Fruit fly (Drosophila melanogaster): Measurements from ENCODE around the gene CG4658.

Gene CG4658

DNA sequence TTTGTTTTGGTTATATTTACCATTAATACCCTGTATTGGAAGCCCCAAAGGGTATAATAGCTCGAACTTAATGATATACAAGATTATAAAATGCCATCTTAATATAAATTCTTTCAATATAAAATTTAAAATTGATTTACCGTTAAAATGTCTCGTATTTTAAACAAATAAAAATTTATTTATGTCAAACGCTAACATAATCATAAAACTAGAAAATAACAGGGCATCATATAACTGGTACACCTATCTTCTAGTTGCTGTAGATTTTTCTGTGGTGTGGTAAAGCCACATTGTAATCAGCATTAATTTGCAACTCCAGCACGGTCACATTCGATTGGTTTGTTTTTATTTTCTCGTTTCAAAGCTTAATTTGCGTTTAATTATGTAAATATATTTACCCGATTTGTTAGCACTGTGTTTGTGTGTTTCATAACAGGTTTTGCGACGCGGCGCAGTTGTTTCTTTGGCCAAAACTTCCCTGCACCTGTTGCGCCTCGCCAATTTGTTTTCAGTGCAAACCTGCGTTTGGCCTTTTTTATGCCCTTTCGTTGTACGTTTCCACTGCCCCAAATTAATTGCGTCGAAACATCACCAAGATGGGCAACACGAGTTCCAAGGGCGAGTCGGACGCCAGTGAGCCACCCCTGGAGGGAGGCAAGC is at the start of gene CG4658, which contains the start of gene CG5846:
CG4658 (plus strand) TSS at position 140 of the 660 bp plus-strand sequence.
CG5846 (minus strand) TSS at position 245 of the 660 bp plus-strand sequence.
- TF ChIP-seq CG6808 (GFP tag; optimal IDR thresholded peaks at IDR 0.05) (peak; percentile 74), Sox15 (GFP tag; optimal IDR thresholded peaks at IDR 0.05) (peak; percentile 86), ss (GFP tag; optimal IDR thresholded peaks at IDR 0.05) (peak in 1 of 2 experiments; percentile 78), Smox (GFP tag; optimal IDR thresholded peaks at IDR 0.05) (peak; percentile 93), CG32006 (GFP tag; optimal IDR thresholded peaks at IDR 0.05) (peak; percentile 90), CG34406 (GFP tag; optimal IDR thresholded peaks at IDR 0.05) (peak; percentile 95), Sox14 (GFP tag; optimal IDR thresholded peaks at IDR 0.05) (peak; percentile 93), CG11294 (GFP tag; IDR thresholded peaks at IDR 0.05) (peak; percentile 90), CG11762 (GFP tag; optimal IDR thresholded peaks at IDR 0.05; ENCODE audit: insufficient read depth) (peak; percentile 90), svp (GFP tag) (peak; percentile 95), Ets96B (tag; optimal IDR thresholded peaks at IDR 0.05) (peak; percentile 95), fkh (GFP tag; optimal IDR thresholded peaks at IDR 0.05) (peak; percentile 91), CG8632 (GFP tag; optimal IDR thresholded peaks at IDR 0.05) (peak; percentile 96), CG1621 (tag; optimal IDR thresholded peaks at IDR 0.05) (peak; percentile 82), Hr39 (GFP tag; optimal IDR thresholded peaks at IDR 0.05) (peak; percentile 90), eg (GFP tag; IDR thresholded peaks at IDR 0.05) (peak; percentile 96), CG6163 (GFP tag; IDR thresholded peaks at IDR 0.05) (peak; percentile 92), CG7368 (GFP tag; optimal IDR thresholded peaks at IDR 0.05) (peak; percentile 90), cyc (GFP tag; optimal IDR thresholded peaks at IDR 0.05) (peak; percentile 92), Eip78C (GFP tag) (peak; percentile 98), CG6854 (GFP tag; optimal IDR thresholded peaks at IDR 0.05) (peak; percentile 40), Hr4 (GFP tag; optimal IDR thresholded peaks at IDR 0.05) (peak; percentile 91), CG11902 (GFP tag; optimal IDR thresholded peaks at IDR 0.05) (peak; percentile 84), CG3919 (GFP tag; optimal IDR thresholded peaks at IDR 0.05) (peak; percentile 94), CG3032 (tag; optimal IDR thresholded peaks at IDR 0.05) (peak; percentile 92), spab (GFP tag; optimal IDR thresholded peaks at IDR 0.05) (no peak), Met (GFP tag; optimal IDR thresholded peaks at IDR 0.05) (peak; percentile 96), CG15336 (GFP tag; IDR thresholded peaks at IDR 0.05) (peak; percentile 95), CG10669 (GFP tag; optimal IDR thresholded peaks at IDR 0.05) (peak; percentile 90), CG31627 (GFP tag; optimal IDR thresholded peaks at IDR 0.05) (peak; percentile 93), fd59A (GFP tag; optimal IDR thresholded peaks at IDR 0.05) (peak; percentile 74), Eip93F (GFP tag; optimal IDR thresholded peaks at IDR 0.05) (no peak), lz (GFP tag; optimal IDR thresholded peaks at IDR 0.05) (peak; percentile 93), Lpt (GFP tag; optimal IDR thresholded peaks at IDR 0.05) (peak; percentile 92), CG16779 (tag; optimal IDR thresholded peaks at IDR 0.05) (no peak), OdsH (GFP tag; optimal IDR thresholded peaks at IDR 0.05) (peak; percentile 96), dac (GFP tag; optimal IDR thresholded peaks at IDR 0.05) (peak; percentile 50), esn (GFP tag; optimal IDR thresholded peaks at IDR 0.05) (peak; percentile 97), Eip75B (GFP tag; optimal IDR thresholded peaks at IDR 0.05) (peak; percentile 92), acj6 (GFP tag; optimal IDR thresholded peaks at IDR 0.05) (peak; percentile 93), Hr38 (GFP tag; optimal IDR thresholded peaks at IDR 0.05) (no peak), CG8319 (GFP tag; optimal IDR thresholded peaks at IDR 0.05) (peak; percentile 79), CG4318 (GFP tag; optimal IDR thresholded peaks at IDR 0.05) (no peak), CG10631 (GFP tag; optimal IDR thresholded peaks at IDR 0.05) (peak; percentile 93), CG6792 (GFP tag; optimal IDR thresholded peaks at IDR 0.05) (peak; percentile 93), Blimp-1 (GFP tag; optimal IDR thresholded peaks at IDR 0.05) (peak; percentile 60), dsx (GFP tag; optimal IDR thresholded peaks at IDR 0.05; ENCODE audit: poor library complexity, severe bottlenecking) (peak; percentile 94), CG6276 (GFP tag; optimal IDR thresholded peaks at IDR 0.05) (no peak), CG9139 (GFP tag; optimal IDR thresholded peaks at IDR 0.05) (no peak), Ets21C (GFP tag; optimal IDR thresholded peaks at IDR 0.05) (peak; percentile 86), salr (GFP tag; optimal IDR thresholded peaks at IDR 0.05) (peak in 1 of 2 experiments; percentile 43)
